Fruit fly (Drosophila melanogaster) whole organism, embryonic: ENCODE measurements around the gene dsx-c73A.

Experiments used
- ATbp ChIP-seq: fragments of 200-800 bp; sonication (Bioruptor generic); optimal IDR thresholded peaks from 2 replicates; lab custom pipeline; 2017; ENCODE audit warnings: missing biosample characterization, mild to moderate bottlenecking, missing genetic modification characterization, missing genetic modification reagents
- Asciz ChIP-seq: fragments of 200-800 bp; sonication (Bioruptor generic); optimal IDR thresholded peaks from 2 replicates; lab custom pipeline; 2017; ENCODE audit warnings: missing biosample characterization, mild to moderate bottlenecking, missing genetic modification characterization, missing genetic modification reagents
- Bdp1 ChIP-seq: fragments of 200-800 bp; sonication (Bioruptor generic); optimal IDR thresholded peaks from 3 replicates; lab custom pipeline; 2016; ENCODE audit warnings: missing biosample characterization, missing genetic modification characterization
- CG10462 ChIP-seq: fragments of 200-800 bp; sonication (Bioruptor generic); optimal IDR thresholded peaks from 2 replicates; lab custom pipeline; 2016; ENCODE audit warnings: missing biosample characterization, missing genetic modification characterization
- CG11085 ChIP-seq: fragments of 200-800 bp; sonication (Bioruptor generic); IDR thresholded peaks from 2 replicates; pipeline ENCODE4 v1.3.6; 2022; ENCODE audit warnings: missing biosample characterization, missing genetic modification characterization
- CG11504 ChIP-seq: fragments of 200-800 bp; sonication (Bioruptor generic); optimal IDR thresholded peaks from 3 replicates; lab custom pipeline; 2019; ENCODE audit warnings: missing biosample characterization, mild to moderate bottlenecking, missing genetic modification characterization, moderate library complexity
- CG1647 ChIP-seq: fragments of 200-800 bp; sonication (Bioruptor generic); optimal IDR thresholded peaks from 3 replicates; lab custom pipeline; 2016; ENCODE audit warnings: missing biosample characterization, missing genetic modification characterization
- CG16815 ChIP-seq: fragments of 200-800 bp; sonication (Bioruptor generic); optimal IDR thresholded peaks from 3 replicates; lab custom pipeline; 2017; ENCODE audit warnings: missing biosample characterization, mild to moderate bottlenecking, missing genetic modification characterization
- CG17802 ChIP-seq: fragments of 200-800 bp; sonication (Bioruptor generic); optimal IDR thresholded peaks from 2 replicates; lab custom pipeline; 2018; ENCODE audit warnings: missing biosample characterization, mild to moderate bottlenecking, missing genetic modification characterization, moderate library complexity
- CG18476 ChIP-seq: fragments of 200-800 bp; sonication (Bioruptor generic); optimal IDR thresholded peaks from 2 replicates; lab custom pipeline; 2016; ENCODE audit warnings: missing biosample characterization, mild to moderate bottlenecking, missing genetic modification characterization
- CG33557 ChIP-seq: fragments of 200-800 bp; sonication (Bioruptor generic); optimal IDR thresholded peaks from 2 replicates; lab custom pipeline; 2019; ENCODE audit warnings: missing biosample characterization, mild to moderate bottlenecking, missing genetic modification characterization, moderate library complexity
- CG3407 ChIP-seq: fragments of 200-800 bp; sonication (Bioruptor generic); optimal IDR thresholded peaks from 2 replicates; lab custom pipeline; 2018; ENCODE audit warnings: missing biosample characterization, mild to moderate bottlenecking, missing genetic modification characterization
- CG3838 ChIP-seq: fragments of 200-800 bp; sonication (Bioruptor generic); optimal IDR thresholded peaks from 3 replicates; lab custom pipeline; 2016; ENCODE audit warnings: missing biosample characterization, missing genetic modification characterization
- CG4328 ChIP-seq: fragments of 200-800 bp; sonication (Bioruptor generic); optimal IDR thresholded peaks from 3 replicates; lab custom pipeline; 2017; ENCODE audit warnings: missing biosample characterization, missing genetic modification reagents, missing genetic modification characterization
- CG4730 ChIP-seq: fragments of 200-800 bp; sonication (Bioruptor generic); IDR thresholded peaks from 2 replicates; pipeline ENCODE4 v1.3.6; 2022; ENCODE audit warnings: missing biosample characterization, missing genetic modification characterization
- CG6654 ChIP-seq: fragments of 200-800 bp; sonication (Bioruptor generic); optimal IDR thresholded peaks from 2 replicates; lab custom pipeline; 2017; ENCODE audit warnings: missing biosample characterization, mild to moderate bottlenecking, missing genetic modification characterization
- CG6683 ChIP-seq: fragments of 200-800 bp; sonication (Bioruptor generic); optimal IDR thresholded peaks from 2 replicates; lab custom pipeline; 2017; ENCODE audit warnings: missing biosample characterization, mild to moderate bottlenecking, missing genetic modification characterization, missing genetic modification reagents
- Dfd ChIP-seq, 2 experiments: fragments of >200 bp; optimal IDR thresholded peaks; 2 replicates each; lab custom pipeline; 2017; ENCODE audit warnings: missing biosample characterization in 2 of 2, missing genetic modification characterization in 2 of 2
- Dip3 ChIP-seq: fragments of 200-800 bp; sonication (Bioruptor generic); optimal IDR thresholded peaks from 3 replicates; lab custom pipeline; 2016; ENCODE audit warnings: missing biosample characterization, missing genetic modification characterization
- Gug ChIP-seq: fragments of 200-800 bp; sonication (Bioruptor generic); IDR thresholded peaks from 4 replicates; pipeline ENCODE4 v1.3.6; 2022; ENCODE audit warnings: missing biosample characterization, missing genetic modification characterization
- HHEX ChIP-seq: fragments of 200-800 bp; sonication (Bioruptor generic); optimal IDR thresholded peaks from 3 replicates; lab custom pipeline; 2017; ENCODE audit warnings: missing biosample characterization, mild to moderate bottlenecking, missing genetic modification characterization, missing genetic modification reagents
- Hey ChIP-seq: fragments of 200-800 bp; sonication (Bioruptor generic); optimal IDR thresholded peaks from 3 replicates; lab custom pipeline; 2018; ENCODE audit warnings: missing biosample characterization, mild to moderate bottlenecking, missing genetic modification characterization
- HmgD ChIP-seq: fragments of 200-800 bp; sonication (Bioruptor generic); optimal IDR thresholded peaks from 3 replicates; lab custom pipeline; 2016; ENCODE audit warnings: missing biosample characterization, missing genetic modification characterization
- Hr39 ChIP-seq: fragments of >200 bp; optimal IDR thresholded peaks from 2 replicates; lab custom pipeline; 2017
- Hr51 ChIP-seq, 2 experiments: fragments of 200-800 bp; sonication (Bioruptor generic); optimal IDR thresholded peaks; 2 replicates in 1 of 2; 3 replicates in 1 of 2; lab custom pipeline; 2016 to 2018; ENCODE audit warnings: missing biosample characterization in 2 of 2, missing genetic modification characterization in 2 of 2, mild to moderate bottlenecking in 1 of 2, moderate library complexity in 1 of 2
- Hr78 ChIP-seq, 2 experiments: fragments of 200-800 bp in 1 of 2; fragments of >200 bp in 1 of 2; sonication (Bioruptor generic) in 1 of 2; optimal IDR thresholded peaks; 2 replicates each; lab custom pipeline; 2017 to 2019; ENCODE audit warnings: missing biosample characterization in 2 of 2, missing genetic modification characterization in 2 of 2, mild to moderate bottlenecking in 1 of 2, moderate library complexity in 1 of 2
- MTF-1 ChIP-seq: fragments of 200-800 bp; sonication (Bioruptor generic); optimal IDR thresholded peaks from 2 replicates; lab custom pipeline; 2018; ENCODE audit warnings: missing biosample characterization, mild to moderate bottlenecking, missing genetic modification characterization, borderline replicate concordance
- Neu2 ChIP-seq: fragments of 200-800 bp; sonication (Bioruptor generic); optimal IDR thresholded peaks from 3 replicates; lab custom pipeline; 2016; ENCODE audit warnings: missing biosample characterization, missing genetic modification characterization, borderline replicate concordance
- Oli ChIP-seq: fragments of 200-800 bp; sonication (Bioruptor generic); optimal IDR thresholded peaks from 2 replicates; lab custom pipeline; 2018; ENCODE audit warnings: missing biosample characterization, mild to moderate bottlenecking, missing genetic modification characterization, moderate library complexity
- Pdp1 ChIP-seq, 2 experiments: fragments of 200-800 bp; sonication (Bioruptor generic); optimal IDR thresholded peaks; 3 replicates each; lab custom pipeline; 2016; ENCODE audit warnings: missing biosample characterization in 2 of 2, missing genetic modification characterization in 2 of 2, mild to moderate bottlenecking in 1 of 2, moderate library complexity in 1 of 2
- al ChIP-seq: fragments of 200-800 bp; sonication (Bioruptor generic); IDR thresholded peaks from 2 replicates; pipeline ENCODE4 v1.3.6; 2022; ENCODE audit warnings: missing biosample characterization, missing genetic modification characterization
- crc ChIP-seq: fragments of 200-800 bp; sonication (Bioruptor generic); optimal IDR thresholded peaks from 2 replicates; lab custom pipeline; 2016; ENCODE audit warnings: missing biosample characterization, missing genetic modification characterization
- gsb ChIP-seq: fragments of 200-800 bp; sonication (Bioruptor generic); IDR thresholded peaks from 2 replicates; pipeline ENCODE4 v1.3.6; 2022; ENCODE audit warnings: missing biosample characterization, missing genetic modification characterization
- hkb ChIP-seq, 2 experiments: fragments of 200-800 bp in 1 of 2; fragments of >200 bp in 1 of 2; sonication (Bioruptor generic) in 1 of 2; IDR thresholded peaks in 1 of 2; optimal IDR thresholded peaks in 1 of 2; 2 replicates each; pipeline versions ENCODE4 v1.3.6 to Lab custom; 2017 to 2022; ENCODE audit warnings: missing biosample characterization in 1 of 2, missing genetic modification characterization in 1 of 2
- kah ChIP-seq: fragments of 200-800 bp; sonication (Bioruptor generic); optimal IDR thresholded peaks from 2 replicates; lab custom pipeline; 2018; ENCODE audit warnings: missing biosample characterization, mild to moderate bottlenecking, missing genetic modification characterization
- maf-S ChIP-seq: fragments of 200-800 bp; sonication (Bioruptor generic); optimal IDR thresholded peaks from 2 replicates; lab custom pipeline; 2016; ENCODE audit warnings: missing biosample characterization, missing genetic modification characterization
- mam ChIP-seq: fragments of 200-800 bp; sonication (Bioruptor generic); optimal IDR thresholded peaks from 3 replicates; lab custom pipeline; 2016; ENCODE audit warnings: missing biosample characterization, missing genetic modification characterization
- nerfin-1 ChIP-seq: fragments of 200-800 bp; sonication (Bioruptor generic); optimal IDR thresholded peaks from 3 replicates; lab custom pipeline; 2019; ENCODE audit warnings: missing biosample characterization, mild to moderate bottlenecking, missing genetic modification characterization, moderate library complexity
- p53 ChIP-seq: fragments of 200-800 bp; sonication (Bioruptor generic); optimal IDR thresholded peaks from 2 replicates; lab custom pipeline; 2016; ENCODE audit warnings: missing biosample characterization, missing genetic modification characterization
- pfk ChIP-seq: fragments of 200-800 bp; sonication (Bioruptor generic); optimal IDR thresholded peaks from 2 replicates; lab custom pipeline; 2018; ENCODE audit warnings: missing biosample characterization, mild to moderate bottlenecking, missing genetic modification characterization, moderate library complexity
- pho ChIP-seq: fragments of 200-800 bp; sonication (Bioruptor generic); optimal IDR thresholded peaks from 2 replicates; lab custom pipeline; 2016; ENCODE audit warnings: missing biosample characterization, missing genetic modification characterization
- pros ChIP-seq: fragments of 200-800 bp; sonication (Bioruptor generic); optimal IDR thresholded peaks from 3 replicates; lab custom pipeline; 2019; ENCODE audit warnings: missing biosample characterization, mild to moderate bottlenecking, missing genetic modification characterization, moderate library complexity
- run ChIP-seq: fragments of 200-800 bp; sonication (Bioruptor generic); optimal IDR thresholded peaks from 3 replicates; lab custom pipeline; 2018; ENCODE audit warnings: missing biosample characterization, mild to moderate bottlenecking, missing genetic modification characterization
- sd ChIP-seq: fragments of 200-800 bp; sonication (Bioruptor generic); optimal IDR thresholded peaks from 3 replicates; lab custom pipeline; 2018; ENCODE audit warnings: missing biosample characterization, mild to moderate bottlenecking, missing genetic modification characterization, moderate library complexity
- seq ChIP-seq: fragments of 200-800 bp; sonication (Bioruptor generic); IDR thresholded peaks from 2 replicates; pipeline ENCODE4 v1.3.6; 2022; ENCODE audit warnings: missing biosample characterization, missing genetic modification characterization
- shn ChIP-seq: fragments of 200-800 bp; sonication (Bioruptor generic); optimal IDR thresholded peaks from 3 replicates; lab custom pipeline; 2016; ENCODE audit warnings: missing biosample characterization, missing genetic modification characterization
- stwl ChIP-seq: fragments of 200-800 bp; sonication (Bioruptor generic); optimal IDR thresholded peaks from 3 replicates; lab custom pipeline; 2018; ENCODE audit warnings: missing biosample characterization, mild to moderate bottlenecking, missing genetic modification characterization, moderate library complexity
- tll ChIP-seq, 2 experiments: fragments of 200-800 bp in 1 of 2; fragments of >200 bp in 1 of 2; sonication (Bioruptor generic) in 1 of 2; optimal IDR thresholded peaks; 2 replicates each; lab custom pipeline; 2017 to 2019; ENCODE audit warnings: missing biosample characterization in 2 of 2, missing genetic modification characterization in 2 of 2, mild to moderate bottlenecking in 1 of 2, moderate library complexity in 1 of 2
- unpg ChIP-seq: fragments of 200-800 bp; sonication (Bioruptor generic); optimal IDR thresholded peaks from 3 replicates; lab custom pipeline; 2018; ENCODE audit warnings: missing biosample characterization, mild to moderate bottlenecking, missing genetic modification characterization, moderate library complexity
- wor ChIP-seq: fragments of 200-800 bp; sonication (Bioruptor generic); IDR thresholded peaks from 2 replicates; pipeline ENCODE4 v1.3.6; 2022; ENCODE audit warnings: missing biosample characterization, missing genetic modification characterization

The dsx-c73A gene

DNA sequence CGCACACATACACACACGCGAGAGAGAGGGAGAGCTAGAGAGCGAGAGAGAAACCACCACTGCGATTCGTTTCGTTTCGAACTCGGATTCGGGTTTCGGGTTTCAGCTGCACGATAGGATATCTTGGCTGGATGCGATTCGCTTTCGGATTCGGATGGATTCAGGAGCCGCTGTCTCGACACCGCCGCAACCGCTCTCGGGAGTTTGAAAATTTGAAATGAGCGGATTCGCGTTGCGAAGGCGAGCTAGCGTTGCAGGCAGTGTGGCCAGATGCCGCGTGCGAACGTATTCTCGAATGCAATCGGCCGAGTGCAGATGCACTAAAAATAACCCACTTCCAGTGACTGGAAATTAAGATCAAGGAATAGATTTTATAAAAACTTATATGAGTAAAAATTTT lies 40.2 kb downstream of the dsx-c73A start, which contains the start of gene fax (continued):
- TF ChIP-seq CG10462 (GFP tag; lab: Kevin White, UChicago) = no peak
- no peak for TF ChIP-seq CG3838 (GFP tag; lab: Kevin White, UChicago)
- no peak for TF ChIP-seq CG1647 (GFP tag; lab: Kevin White, UChicago)
- no peak for TF ChIP-seq Dip3 (GFP tag; lab: Kevin White, UChicago)
- TF ChIP-seq Hr39 (lab: Kevin White, UChicago) = no peak
- no peak for TF ChIP-seq Hey (tag; lab: Kevin White, UChicago)
- TF ChIP-seq pho (GFP tag; lab: Kevin White, UChicago) = no peak
- TF ChIP-seq crc (GFP tag; lab: Kevin White, UChicago) = no peak
- TF ChIP-seq Bdp1 (GFP tag; lab: Kevin White, UChicago) = no peak
- peak; percentile 17; the same call in 1 of the 2 replicates for TF ChIP-seq seq (GFP tag; lab: Robert Waterston, UW)
- TF ChIP-seq kah = peak; percentile 10
- TF ChIP-seq CG6654 (GFP tag; lab: Kevin White, UChicago) = no peak
- TF ChIP-seq maf-S = no peak
- TF ChIP-seq pfk = peak; percentile 12
- no peak for TF ChIP-seq Hr78 (GFP tag; optimal IDR thresholded peaks at IDR 0.05; lab: Kevin White, UChicago)
- TF ChIP-seq HHEX (GFP tag; lab: Kevin White, UChicago) = no peak
- no peak for TF ChIP-seq CG16815 (GFP tag; lab: Kevin White, UChicago)
- no peak for TF ChIP-seq p53 (GFP tag; lab: Kevin White, UChicago)
- no peak for TF ChIP-seq CG11504
- no peak for TF ChIP-seq CG6683 (GFP tag; lab: Kevin White, UChicago)
- no peak for TF ChIP-seq wor
- no peak for TF ChIP-seq gsb
- peak; percentile 51 for TF ChIP-seq MTF-1 (GFP tag; lab: Kevin White, UChicago)
- no peak for TF ChIP-seq al
- no peak for TF ChIP-seq CG11085
- TF ChIP-seq run (tag; lab: Kevin White, UChicago) = peak; percentile 12
- TF ChIP-seq ATbp = no peak
- TF ChIP-seq CG4730 (GFP tag; lab: Robert Waterston, UW) = no peak
- no peak for TF ChIP-seq Hr51 (GFP tag; optimal IDR thresholded peaks at IDR 0.05; lab: Kevin White, UChicago)
- TF ChIP-seq Pdp1 (GFP tag; optimal IDR thresholded peaks at IDR 0.05; lab: Kevin White, UChicago) = peak in 1 of 2 experiments; percentile 35
- no peak for TF ChIP-seq Neu2 (GFP tag; lab: Kevin White, UChicago)
- peak; percentile 23 for TF ChIP-seq sd
- no peak for TF ChIP-seq CG18476 (GFP tag; lab: Kevin White, UChicago)
- TF ChIP-seq HmgD (GFP tag; lab: Kevin White, UChicago) = no peak
- TF ChIP-seq mam (GFP tag; lab: Kevin White, UChicago) = no peak
- no peak for TF ChIP-seq shn (GFP tag; lab: Kevin White, UChicago)
- peak; percentile 19 for TF ChIP-seq CG33557 (GFP tag; lab: Kevin White, UChicago)
- TF ChIP-seq Gug (GFP tag; lab: Robert Waterston, UW) = no peak
- TF ChIP-seq Asciz = peak; percentile 17
- peak; percentile 63 for TF ChIP-seq stwl (tag; lab: Kevin White, UChicago)
- TF ChIP-seq nerfin-1 (tag; lab: Kevin White, UChicago) = peak; percentile 45
- TF ChIP-seq CG17802 (tag; lab: Kevin White, UChicago) = no peak
- TF ChIP-seq CG3407 (GFP tag; lab: Kevin White, UChicago) = no peak
- TF ChIP-seq CG4328 (GFP tag; lab: Kevin White, UChicago) = no peak
- TF ChIP-seq pros (GFP tag; lab: Kevin White, UChicago) = peak; percentile 66
- TF ChIP-seq Dfd (GFP tag; optimal IDR thresholded peaks at IDR 0.05; lab: Kevin White, UChicago) = no peak
- no peak for TF ChIP-seq hkb (optimal IDR thresholded peaks at IDR 0.05; lab: Kevin White, UChicago)
- peak; percentile 44; the same call in 1 of the 2 replicates for TF ChIP-seq hkb (GFP tag; IDR thresholded peaks at IDR 0.05; lab: Robert Waterston, UW)
- TF ChIP-seq unpg (GFP tag; lab: Kevin White, UChicago) = peak; percentile 16
- no peak for TF ChIP-seq Oli (tag; lab: Kevin White, UChicago)
- TF ChIP-seq tll (GFP tag; optimal IDR thresholded peaks at IDR 0.05; lab: Kevin White, UChicago) = peak in 1 of 2 experiments; percentile 21
